Fruit fly (Drosophila melanogaster) whole organism, embryonic: ENCODE results near the gene CG11912.

Experiments
- Atf-2 ChIP-seq: fragments of 200-800 bp; sonication (Bioruptor generic); optimal IDR thresholded peaks from 2 replicates; lab custom pipeline; 2016; ENCODE audit warnings: missing biosample characterization, missing genetic modification characterization
- B-H1 ChIP-seq: fragments of 200-800 bp; sonication (Bioruptor generic); IDR thresholded peaks from 3 replicates; pipeline ENCODE4 v1.3.6; 2022; ENCODE audit warnings: missing biosample characterization, missing genetic modification characterization
- BEAF-32 ChIP-seq: fragments of 200-800 bp; sonication (Bioruptor generic); optimal IDR thresholded peaks from 3 replicates; lab custom pipeline; 2017; ENCODE audit warnings: missing biosample characterization, missing genetic modification characterization, mild to moderate bottlenecking, moderate library complexity, missing genetic modification reagents
- Bgb ChIP-seq: fragments of 200-800 bp; sonication (Bioruptor generic); IDR thresholded peaks from 2 replicates; pipeline ENCODE4 v1.3.6; 2022; ENCODE audit warnings: missing biosample characterization, missing genetic modification characterization; ENCODE audit not compliant: partially characterized antibody
- CG10267 ChIP-seq: fragments of 200-800 bp; sonication (Bioruptor generic); optimal IDR thresholded peaks from 2 replicates; lab custom pipeline; 2018; ENCODE audit warnings: missing biosample characterization, mild to moderate bottlenecking, missing genetic modification characterization, moderate library complexity
- CG11085 ChIP-seq: fragments of 200-800 bp; sonication (Bioruptor generic); IDR thresholded peaks from 2 replicates; pipeline ENCODE4 v1.3.6; 2022; ENCODE audit warnings: missing biosample characterization, missing genetic modification characterization
- CG13287 ChIP-seq: fragments of 200-800 bp; sonication (Bioruptor generic); IDR thresholded peaks from 2 replicates; pipeline ENCODE4 v1.3.6; 2022; ENCODE audit warnings: missing biosample characterization, missing genetic modification characterization; ENCODE audit not compliant: partially characterized antibody
- CG13894 ChIP-seq: fragments of 200-800 bp; sonication (Bioruptor generic); optimal IDR thresholded peaks from 3 replicates; lab custom pipeline; 2018; ENCODE audit warnings: missing biosample characterization, mild to moderate bottlenecking, missing genetic modification characterization, moderate library complexity
- CG1603 ChIP-seq: fragments of 200-800 bp; sonication (Bioruptor generic); optimal IDR thresholded peaks from 2 replicates; lab custom pipeline; 2019; ENCODE audit warnings: missing biosample characterization, mild to moderate bottlenecking, missing genetic modification characterization, moderate library complexity
- CG17361 ChIP-seq: fragments of 200-800 bp; sonication (Bioruptor generic); IDR thresholded peaks from 3 replicates; pipeline ENCODE4 v1.3.6; 2022; ENCODE audit warnings: missing biosample characterization, missing genetic modification characterization
- CG18011 ChIP-seq: fragments of 200-800 bp; sonication (Bioruptor generic); optimal IDR thresholded peaks from 2 replicates; lab custom pipeline; 2017; ENCODE audit warnings: missing biosample characterization, missing genetic modification characterization, mild to moderate bottlenecking, moderate library complexity, missing genotype
- CG3281 ChIP-seq: fragments of 200-800 bp; sonication (Bioruptor generic); optimal IDR thresholded peaks from 3 replicates; lab custom pipeline; 2017; ENCODE audit warnings: missing biosample characterization, mild to moderate bottlenecking, missing genetic modification characterization
- CG7271 ChIP-seq: fragments of 200-800 bp; sonication (Bioruptor generic); optimal IDR thresholded peaks from 2 replicates; lab custom pipeline; 2018; ENCODE audit warnings: missing biosample characterization, mild to moderate bottlenecking, missing genetic modification characterization, moderate library complexity
- CG7928 ChIP-seq: fragments of 200-800 bp; sonication (Bioruptor generic); optimal IDR thresholded peaks from 2 replicates; lab custom pipeline; 2017; ENCODE audit warnings: missing biosample characterization, mild to moderate bottlenecking, missing genetic modification characterization
- CG8924 ChIP-seq: fragments of 200-800 bp; optimal IDR thresholded peaks from 3 replicates; lab custom pipeline; 2019; ENCODE audit warnings: missing biosample characterization, mild to moderate bottlenecking, missing genetic modification characterization, moderate library complexity
- CG9797 ChIP-seq: fragments of 200-800 bp; sonication (Bioruptor generic); optimal IDR thresholded peaks from 3 replicates; lab custom pipeline; 2018; ENCODE audit warnings: missing biosample characterization, mild to moderate bottlenecking, missing genetic modification characterization
- CG9932 ChIP-seq: fragments of 200-800 bp; sonication (Bioruptor generic); IDR thresholded peaks from 2 replicates; pipeline ENCODE4 v1.3.6; 2022; ENCODE audit warnings: missing biosample characterization, missing genetic modification characterization
- CrebB ChIP-seq: fragments of 200-800 bp; sonication (Bioruptor generic); optimal IDR thresholded peaks from 3 replicates; lab custom pipeline; 2018; ENCODE audit warnings: missing biosample characterization, mild to moderate bottlenecking, missing genetic modification characterization
- Dll ChIP-seq: fragments of 200-800 bp; sonication (Bioruptor generic); IDR thresholded peaks from 4 replicates; pipeline ENCODE4 v1.3.6; 2022; ENCODE audit warnings: missing biosample characterization, missing genetic modification characterization; ENCODE audit not compliant: partially characterized antibody
- Doc3 ChIP-seq: fragments of 200-800 bp; sonication (Bioruptor generic); IDR thresholded peaks from 3 replicates; pipeline ENCODE4 v1.3.6; 2022; ENCODE audit warnings: missing biosample characterization, missing genetic modification characterization; ENCODE audit not compliant: partially characterized antibody
- Dp ChIP-seq: fragments of 200-800 bp; sonication (Bioruptor generic); optimal IDR thresholded peaks from 2 replicates; lab custom pipeline; 2018; ENCODE audit warnings: missing biosample characterization, mild to moderate bottlenecking, missing genetic modification characterization, moderate library complexity
- Dref ChIP-seq: fragments of 200-800 bp; sonication (Bioruptor generic); IDR thresholded peaks from 2 replicates; pipeline ENCODE4 v1.3.6; 2022; ENCODE audit warnings: missing biosample characterization, missing genetic modification characterization
- Elba2 ChIP-seq: fragments of 200-800 bp; sonication (Bioruptor generic); optimal IDR thresholded peaks from 3 replicates; lab custom pipeline; 2016; ENCODE audit warnings: missing biosample characterization, missing genetic modification characterization
- Ets97D ChIP-seq: fragments of 200-800 bp; sonication (Bioruptor generic); optimal IDR thresholded peaks from 3 replicates; lab custom pipeline; 2016; ENCODE audit warnings: missing biosample characterization, missing genetic modification characterization
- HLH4C ChIP-seq: fragments of 200-800 bp; sonication (Bioruptor generic); IDR thresholded peaks from 3 replicates; pipeline ENCODE4 v1.3.6; 2022; ENCODE audit warnings: missing biosample characterization, missing genetic modification characterization; ENCODE audit not compliant: partially characterized antibody
- MESR4 ChIP-seq: fragments of 200-800 bp; sonication (Bioruptor generic); optimal IDR thresholded peaks from 2 replicates; lab custom pipeline; 2018; ENCODE audit warnings: missing biosample characterization, mild to moderate bottlenecking, missing genetic modification characterization, moderate library complexity
- Myb ChIP-seq: fragments of 200-800 bp; sonication (Bioruptor generic); optimal IDR thresholded peaks from 2 replicates; lab custom pipeline; 2016; ENCODE audit warnings: missing biosample characterization, missing genetic modification characterization
- NfI ChIP-seq: fragments of 200-800 bp; sonication (Bioruptor generic); optimal IDR thresholded peaks from 3 replicates; lab custom pipeline; 2018; ENCODE audit warnings: missing biosample characterization, mild to moderate bottlenecking, missing genetic modification characterization, moderate library complexity
- Opbp ChIP-seq: fragments of 200-800 bp; sonication (Bioruptor generic); IDR thresholded peaks from 3 replicates; pipeline ENCODE4 v1.3.6; 2022; ENCODE audit warnings: missing biosample characterization, missing genetic modification characterization; ENCODE audit not compliant: partially characterized antibody
- Scr ChIP-seq: fragments of 200-800 bp; sonication (Bioruptor generic); IDR thresholded peaks from 2 replicates; pipeline ENCODE4 v1.3.6; 2022; ENCODE audit warnings: missing biosample characterization, missing genetic modification characterization; ENCODE audit not compliant: partially characterized antibody
- Sry-δ ChIP-seq: fragments of 200-800 bp; sonication (Bioruptor generic); optimal IDR thresholded peaks from 2 replicates; lab custom pipeline; 2016; ENCODE audit warnings: missing biosample characterization, missing genetic modification characterization
- Stat92E ChIP-seq, 3 experiments: fragments of >200 bp in 2 of 3; fragments of 200-800 bp in 1 of 3; sonication (Bioruptor generic) in 1 of 3; optimal IDR thresholded peaks; 2 replicates each; lab custom pipeline; 2017 to 2019; ENCODE audit warnings: missing biosample characterization in 3 of 3, missing genetic modification characterization in 3 of 3, mild to moderate bottlenecking in 1 of 3, moderate library complexity in 1 of 3
- YL-1 ChIP-seq: fragments of 200-800 bp; sonication (Bioruptor generic); optimal IDR thresholded peaks from 3 replicates; lab custom pipeline; 2017; ENCODE audit warnings: missing biosample characterization, mild to moderate bottlenecking, missing genetic modification characterization
- amos ChIP-seq: fragments of 200-800 bp; sonication (Bioruptor generic); IDR thresholded peaks from 2 replicates; pipeline ENCODE4 v1.3.6; 2022; ENCODE audit warnings: missing biosample characterization, missing genetic modification characterization; ENCODE audit not compliant: partially characterized antibody
- gcm2 ChIP-seq: fragments of 200-800 bp; sonication (Bioruptor generic); optimal IDR thresholded peaks from 2 replicates; lab custom pipeline; 2016; ENCODE audit warnings: missing biosample characterization, missing genetic modification characterization
- grau ChIP-seq: fragments of 200-800 bp; optimal IDR thresholded peaks from 3 replicates; lab custom pipeline; 2019; ENCODE audit warnings: missing biosample characterization, mild to moderate bottlenecking, missing genetic modification characterization, moderate library complexity
- gro ChIP-seq: fragments of 200-800 bp; sonication (Bioruptor generic); optimal IDR thresholded peaks from 2 replicates; lab custom pipeline; 2016; ENCODE audit warnings: missing biosample characterization, missing genetic modification characterization
- ham ChIP-seq: fragments of 200-800 bp; sonication (Bioruptor generic); IDR thresholded peaks from 2 replicates; pipeline ENCODE4 v1.3.6; 2022; ENCODE audit warnings: missing biosample characterization, missing genetic modification characterization
- hb ChIP-seq: fragments of 200-800 bp; sonication (Bioruptor generic); IDR thresholded peaks from 3 replicates; pipeline ENCODE4 v1.3.6; 2022; ENCODE audit warnings: missing biosample characterization, missing genetic modification characterization; ENCODE audit not compliant: partially characterized antibody
- inv ChIP-seq: fragments of 200-800 bp; sonication (Bioruptor generic); IDR thresholded peaks from 2 replicates; pipeline ENCODE4 v1.3.6; 2022; ENCODE audit warnings: missing biosample characterization, missing genetic modification characterization; ENCODE audit not compliant: partially characterized antibody
- knrl ChIP-seq: fragments of 200-800 bp; sonication (Bioruptor generic); IDR thresholded peaks from 3 replicates; pipeline ENCODE4 v1.3.6; 2022; ENCODE audit warnings: missing biosample characterization, missing genetic modification characterization; ENCODE audit not compliant: partially characterized antibody
- maf-S ChIP-seq: fragments of 200-800 bp; sonication (Bioruptor generic); optimal IDR thresholded peaks from 2 replicates; lab custom pipeline; 2016; ENCODE audit warnings: missing biosample characterization, missing genetic modification characterization
- phol ChIP-seq: fragments of 200-800 bp; sonication (Bioruptor generic); optimal IDR thresholded peaks from 3 replicates; lab custom pipeline; 2018; ENCODE audit warnings: missing biosample characterization, mild to moderate bottlenecking, missing genetic modification characterization, moderate library complexity
- ranshi ChIP-seq: fragments of 200-800 bp; sonication (Bioruptor generic); IDR thresholded peaks from 2 replicates; pipeline ENCODE4 v1.3.6; 2022; ENCODE audit warnings: missing biosample characterization, missing genetic modification characterization
- rib ChIP-seq: fragments of 200-800 bp; sonication (Bioruptor generic); IDR thresholded peaks from 2 replicates; pipeline ENCODE4 v1.3.6; 2022; ENCODE audit warnings: missing biosample characterization, missing genetic modification characterization
- shn ChIP-seq: fragments of 200-800 bp; sonication (Bioruptor generic); optimal IDR thresholded peaks from 3 replicates; lab custom pipeline; 2016; ENCODE audit warnings: missing biosample characterization, missing genetic modification characterization
- sr ChIP-seq: fragments of 200-800 bp; sonication (Bioruptor generic); IDR thresholded peaks from 3 replicates; pipeline ENCODE4 v1.3.6; 2022; ENCODE audit warnings: missing biosample characterization, missing genetic modification characterization
- sug ChIP-seq: fragments of 200-800 bp; optimal IDR thresholded peaks from 2 replicates; lab custom pipeline; 2019; ENCODE audit warnings: missing biosample characterization, mild to moderate bottlenecking, missing genetic modification characterization, moderate library complexity
- unc-4 ChIP-seq: fragments of 200-800 bp; sonication (Bioruptor generic); IDR thresholded peaks from 2 replicates; pipeline ENCODE4 v1.3.6; 2022; ENCODE audit warnings: missing biosample characterization, missing genetic modification characterization; ENCODE audit not compliant: partially characterized antibody

The CG11912 gene

dm6 chr2L:271553-271952 is 47.5 kb downstream of the CG11912 start, which contains the start of gene Dus1 (continued):
- TF ChIP-seq Elba2, result no peak
- TF ChIP-seq CrebB (tag; lab: Kevin White, UChicago), result no peak
- peak; percentile 66 for TF ChIP-seq MESR4 (GFP tag; lab: Kevin White, UChicago)
- TF ChIP-seq ham (GFP tag; lab: Robert Waterston, UW), result no peak
- peak; percentile 14 for TF ChIP-seq sug (tag; lab: Kevin White, UChicago)
- peak; percentile 42; the same call in 1 of the 3 replicates for TF ChIP-seq knrl (GFP tag; lab: Robert Waterston, UW)
- peak; percentile 64 for TF ChIP-seq Bgb (GFP tag; lab: Robert Waterston, UW)
- peak; percentile 76 for TF ChIP-seq unc-4 (GFP tag; lab: Robert Waterston, UW)
- peak; percentile 68; the same call in 1 of the 2 replicates for TF ChIP-seq amos (GFP tag; lab: Robert Waterston, UW)
- TF ChIP-seq CG17361 (GFP tag; lab: Robert Waterston, UW), result 0 out of 3 replicates have a peak, but pooled peaks have one; percentile 15
- TF ChIP-seq NfI (GFP tag; lab: Kevin White, UChicago), result no peak
- peak; percentile 41 for TF ChIP-seq CG13894
- peak; percentile 13 for TF ChIP-seq CG9797 (GFP tag; lab: Kevin White, UChicago)
- TF ChIP-seq CG7928 (GFP tag; lab: Kevin White, UChicago), result peak; percentile 97
- peak; percentile 58; the same call in 2 of the 3 replicates for TF ChIP-seq Opbp (GFP tag; lab: Robert Waterston, UW)
- peak; percentile 59; the same call in 2 of the 3 replicates for TF ChIP-seq hb (GFP tag; lab: Robert Waterston, UW)
- peak; percentile 50 for TF ChIP-seq Ets97D (GFP tag; lab: Kevin White, UChicago)
- peak in 1 of 3 experiments; percentile 64 for TF ChIP-seq Stat92E (GFP tag; optimal IDR thresholded peaks at IDR 0.05; lab: Kevin White, UChicago)
- no peak for TF ChIP-seq gcm2
- no peak for TF ChIP-seq CG18011 (GFP tag; lab: Kevin White, UChicago)
- peak; percentile 24 for TF ChIP-seq CG8924 (tag; lab: Kevin White, UChicago)
- peak; percentile 52 for TF ChIP-seq inv
- TF ChIP-seq Dref (GFP tag; lab: Robert Waterston, UW), result peak; percentile 90
- TF ChIP-seq CG10267, result peak; percentile 57
- peak; percentile 7 for TF ChIP-seq grau (tag; lab: Kevin White, UChicago)
- peak; percentile 30 for TF ChIP-seq gro (GFP tag; lab: Kevin White, UChicago)
- TF ChIP-seq phol, result peak; percentile 18
- TF ChIP-seq shn (GFP tag; lab: Kevin White, UChicago), result no peak
- no peak for TF ChIP-seq maf-S (GFP tag; lab: Kevin White, UChicago)
- peak; percentile 70 for TF ChIP-seq Scr
- TF ChIP-seq CG11085 (GFP tag; lab: Robert Waterston, UW), result no peak
- peak; percentile 11; the same call in 1 of the 2 replicates for TF ChIP-seq CG9932 (GFP tag; lab: Robert Waterston, UW)
- TF ChIP-seq CG13287 (GFP tag; lab: Robert Waterston, UW), result peak; percentile 86
- no peak for TF ChIP-seq Atf-2 (GFP tag; lab: Kevin White, UChicago)
- peak; percentile 72 for TF ChIP-seq BEAF-32
- TF ChIP-seq HLH4C (GFP tag; lab: Robert Waterston, UW), result peak; percentile 76
- TF ChIP-seq rib (GFP tag; lab: Robert Waterston, UW), result no peak
- TF ChIP-seq Sry-δ (GFP tag; lab: Kevin White, UChicago), result peak; percentile 60
- peak; percentile 50 for TF ChIP-seq Myb (GFP tag; lab: Kevin White, UChicago)
- no peak for TF ChIP-seq B-H1
- no peak for TF ChIP-seq ranshi
- peak; percentile 68 for TF ChIP-seq Doc3 (GFP tag; lab: Robert Waterston, UW)
- peak; percentile 73 for TF ChIP-seq Dp (GFP tag; lab: Kevin White, UChicago)
- TF ChIP-seq CG7271 (tag; lab: Kevin White, UChicago), result peak; percentile 25
- TF ChIP-seq CG1603 (tag; lab: Kevin White, UChicago), result peak; percentile 59
- peak; percentile 34 for TF ChIP-seq CG3281 (GFP tag; lab: Kevin White, UChicago)
- peak; percentile 89 for TF ChIP-seq YL-1 (GFP tag; lab: Kevin White, UChicago)
- no peak for TF ChIP-seq sr (GFP tag; lab: Robert Waterston, UW)
- peak; percentile 74 for TF ChIP-seq Dll (GFP tag; lab: Robert Waterston, UW)
